Fruit fly (Drosophila melanogaster) whole organism, embryonic: ENCODE measurements around the gene Leash.

Experiments
- Atf-2 ChIP-seq: fragments of 200-800 bp; sonication (Bioruptor generic); optimal IDR thresholded peaks from 2 replicates; lab custom pipeline; 2016; ENCODE audit warnings: missing biosample characterization, missing genetic modification characterization
- Atf6 ChIP-seq: fragments of 200-800 bp; sonication (Bioruptor generic); IDR thresholded peaks from 2 replicates; pipeline ENCODE4 v1.3.6; 2022; ENCODE audit warnings: missing biosample characterization, missing genetic modification characterization
- CG11695 ChIP-seq: fragments of 200-800 bp; sonication (Bioruptor generic); IDR thresholded peaks from 3 replicates; pipeline ENCODE4 v1.3.6; 2022; ENCODE audit warnings: missing biosample characterization, missing genetic modification characterization
- CG11723 ChIP-seq: fragments of 200-800 bp; sonication (Bioruptor generic); optimal IDR thresholded peaks from 2 replicates; lab custom pipeline; 2017; ENCODE audit warnings: missing biosample characterization, mild to moderate bottlenecking, missing genetic modification characterization
- CG13775 ChIP-seq: fragments of 200-800 bp; sonication (Bioruptor generic); optimal IDR thresholded peaks from 3 replicates; lab custom pipeline; 2017; ENCODE audit warnings: missing biosample characterization, mild to moderate bottlenecking, missing genetic modification characterization
- CG14860 ChIP-seq: fragments of 200-800 bp; sonication (Bioruptor generic); IDR thresholded peaks from 3 replicates; pipeline ENCODE4 v1.3.6; 2022; ENCODE audit warnings: missing biosample characterization, missing genetic modification characterization; ENCODE audit not compliant: partially characterized antibody
- CG15011 ChIP-seq: fragments of 200-800 bp; sonication (Bioruptor generic); optimal IDR thresholded peaks from 3 replicates; lab custom pipeline; 2018; ENCODE audit warnings: missing biosample characterization, mild to moderate bottlenecking, missing genetic modification characterization
- CG16863 ChIP-seq: fragments of 200-800 bp; sonication (Bioruptor generic); optimal IDR thresholded peaks from 3 replicates; lab custom pipeline; 2016; ENCODE audit warnings: missing biosample characterization, missing genetic modification characterization
- CG18599 ChIP-seq: fragments of 200-800 bp; sonication (Bioruptor generic); optimal IDR thresholded peaks from 3 replicates; lab custom pipeline; 2017; ENCODE audit warnings: missing biosample characterization, missing genetic modification characterization, mild to moderate bottlenecking, moderate library complexity, missing genetic modification reagents
- CG32532 ChIP-seq: fragments of 200-800 bp; sonication (Bioruptor generic); IDR thresholded peaks from 2 replicates; pipeline ENCODE4 v1.3.6; 2022; ENCODE audit warnings: missing biosample characterization, missing genetic modification characterization
- CG3407 ChIP-seq: fragments of 200-800 bp; sonication (Bioruptor generic); optimal IDR thresholded peaks from 2 replicates; lab custom pipeline; 2018; ENCODE audit warnings: missing biosample characterization, mild to moderate bottlenecking, missing genetic modification characterization
- CG4424 ChIP-seq: fragments of 200-800 bp; sonication (Bioruptor generic); optimal IDR thresholded peaks from 3 replicates; lab custom pipeline; 2016; ENCODE audit warnings: missing biosample characterization, missing genetic modification characterization
- CG4854 ChIP-seq: fragments of 200-800 bp; sonication (Bioruptor generic); optimal IDR thresholded peaks from 2 replicates; lab custom pipeline; 2016; ENCODE audit warnings: missing biosample characterization, missing genetic modification characterization, inconsistent platforms
- CG6813 ChIP-seq: fragments of 200-800 bp; sonication (Bioruptor generic); optimal IDR thresholded peaks from 2 replicates; lab custom pipeline; 2017; ENCODE audit warnings: missing biosample characterization, missing genetic modification characterization, mild to moderate bottlenecking, moderate library complexity, missing genetic modification reagents
- CG7372 ChIP-seq: fragments of 200-800 bp; sonication (Bioruptor generic); IDR thresholded peaks from 2 replicates; pipeline ENCODE4 v1.3.6; 2022; ENCODE audit warnings: missing biosample characterization, missing genetic modification characterization
- CG7987 ChIP-seq: fragments of 200-800 bp; sonication (Bioruptor generic); optimal IDR thresholded peaks from 2 replicates; lab custom pipeline; 2018; ENCODE audit warnings: missing biosample characterization, mild to moderate bottlenecking, missing genetic modification characterization, moderate library complexity
- CG8290 ChIP-seq, 3 experiments: fragments of 200-800 bp; sonication (Bioruptor generic); optimal IDR thresholded peaks; 2 replicates each; lab custom pipeline; 2016 to 2019; ENCODE audit warnings: missing biosample characterization in 3 of 3, missing genetic modification characterization in 3 of 3, mild to moderate bottlenecking in 2 of 3, moderate library complexity in 1 of 3
- CG8478 ChIP-seq: fragments of >200 bp; optimal IDR thresholded peaks from 2 replicates; lab custom pipeline; 2018
- CG8924 ChIP-seq: fragments of 200-800 bp; optimal IDR thresholded peaks from 3 replicates; lab custom pipeline; 2019; ENCODE audit warnings: missing biosample characterization, mild to moderate bottlenecking, missing genetic modification characterization, moderate library complexity
- CG9797 ChIP-seq: fragments of 200-800 bp; sonication (Bioruptor generic); optimal IDR thresholded peaks from 3 replicates; lab custom pipeline; 2018; ENCODE audit warnings: missing biosample characterization, mild to moderate bottlenecking, missing genetic modification characterization
- CHES-1-like ChIP-seq: fragments of 200-800 bp; sonication (Bioruptor generic); optimal IDR thresholded peaks from 2 replicates; lab custom pipeline; 2016; ENCODE audit warnings: missing biosample characterization, missing genetic modification characterization
- Dek ChIP-seq: fragments of 200-800 bp; sonication (Bioruptor generic); optimal IDR thresholded peaks from 3 replicates; lab custom pipeline; 2019; ENCODE audit warnings: missing biosample characterization, mild to moderate bottlenecking, missing genetic modification characterization, moderate library complexity
- Dp ChIP-seq: fragments of 200-800 bp; sonication (Bioruptor generic); optimal IDR thresholded peaks from 2 replicates; lab custom pipeline; 2018; ENCODE audit warnings: missing biosample characterization, mild to moderate bottlenecking, missing genetic modification characterization, moderate library complexity
- H15 ChIP-seq: fragments of 200-800 bp; sonication (Bioruptor generic); IDR thresholded peaks from 3 replicates; pipeline ENCODE4 v1.3.6; 2022; ENCODE audit warnings: missing biosample characterization, missing genetic modification characterization
- H2.0 ChIP-seq: fragments of 200-800 bp; sonication (Bioruptor generic); IDR thresholded peaks from 2 replicates; pipeline ENCODE4 v1.3.6; 2022; ENCODE audit warnings: missing biosample characterization, missing genetic modification characterization
- HLH4C ChIP-seq: fragments of 200-800 bp; sonication (Bioruptor generic); IDR thresholded peaks from 3 replicates; pipeline ENCODE4 v1.3.6; 2022; ENCODE audit warnings: missing biosample characterization, missing genetic modification characterization; ENCODE audit not compliant: partially characterized antibody
- Jarid2 ChIP-seq: fragments of 200-800 bp; sonication (Bioruptor generic); optimal IDR thresholded peaks from 3 replicates; lab custom pipeline; 2017; ENCODE audit warnings: mild to moderate bottlenecking, missing biosample characterization, missing genetic modification reagents, missing genetic modification characterization
- Lpt ChIP-seq: fragments of >200 bp; optimal IDR thresholded peaks from 2 replicates; lab custom pipeline; 2018; ENCODE audit warnings: missing biosample characterization, missing genetic modification characterization
- NC2β ChIP-seq: fragments of 200-800 bp; sonication (Bioruptor generic); optimal IDR thresholded peaks from 2 replicates; lab custom pipeline; 2016; ENCODE audit warnings: missing biosample characterization, missing genetic modification characterization
- Neu2 ChIP-seq: fragments of 200-800 bp; sonication (Bioruptor generic); optimal IDR thresholded peaks from 3 replicates; lab custom pipeline; 2016; ENCODE audit warnings: missing biosample characterization, missing genetic modification characterization, borderline replicate concordance
- Ptx1 ChIP-seq: fragments of 200-800 bp; sonication (Bioruptor generic); IDR thresholded peaks from 2 replicates; pipeline ENCODE4 v1.3.6; 2022; ENCODE audit warnings: missing biosample characterization, missing genetic modification characterization
- ash1 ChIP-seq: fragments of 200-800 bp; sonication (Bioruptor generic); optimal IDR thresholded peaks from 2 replicates; lab custom pipeline; 2018; ENCODE audit warnings: missing biosample characterization, mild to moderate bottlenecking, missing genetic modification characterization
- caup ChIP-seq: fragments of 200-800 bp; sonication (Bioruptor generic); optimal IDR thresholded peaks from 3 replicates; lab custom pipeline; 2017; ENCODE audit warnings: missing biosample characterization, mild to moderate bottlenecking, missing genetic modification characterization, moderate library complexity; ENCODE audit not compliant: severe bottlenecking
- gcm ChIP-seq: fragments of 200-800 bp; sonication (Bioruptor generic); optimal IDR thresholded peaks from 2 replicates; lab custom pipeline; 2019; ENCODE audit warnings: missing biosample characterization, mild to moderate bottlenecking, missing genetic modification characterization, moderate library complexity
- grn ChIP-seq: fragments of 200-800 bp; sonication (Bioruptor generic); optimal IDR thresholded peaks from 3 replicates; lab custom pipeline; 2017; ENCODE audit warnings: missing biosample characterization, missing genetic modification characterization
- her ChIP-seq: fragments of 200-800 bp; sonication (Bioruptor generic); optimal IDR thresholded peaks from 2 replicates; lab custom pipeline; 2016; ENCODE audit warnings: missing biosample characterization, missing genetic modification characterization
- jigr1 ChIP-seq: fragments of 200-800 bp; sonication (Bioruptor generic); IDR thresholded peaks from 3 replicates; pipeline ENCODE4 v1.3.6; 2022; ENCODE audit warnings: missing biosample characterization, missing genetic modification characterization
- knrl ChIP-seq: fragments of 200-800 bp; sonication (Bioruptor generic); IDR thresholded peaks from 3 replicates; pipeline ENCODE4 v1.3.6; 2022; ENCODE audit warnings: missing biosample characterization, missing genetic modification characterization; ENCODE audit not compliant: partially characterized antibody
- lmd ChIP-seq: fragments of 200-800 bp; sonication (Bioruptor generic); IDR thresholded peaks from 2 replicates; pipeline ENCODE4 v1.3.6; 2022; ENCODE audit warnings: missing biosample characterization, missing genetic modification characterization
- pb ChIP-seq: fragments of 200-800 bp; sonication (Bioruptor generic); optimal IDR thresholded peaks from 3 replicates; lab custom pipeline; 2016; ENCODE audit warnings: missing biosample characterization, missing genetic modification characterization
- pho ChIP-seq: fragments of 200-800 bp; sonication (Bioruptor generic); optimal IDR thresholded peaks from 2 replicates; lab custom pipeline; 2016; ENCODE audit warnings: missing biosample characterization, missing genetic modification characterization
- pnt ChIP-seq: fragments of 200-800 bp; sonication (Bioruptor generic); optimal IDR thresholded peaks from 3 replicates; lab custom pipeline; 2016; ENCODE audit warnings: missing biosample characterization, missing genetic modification characterization
- psq ChIP-seq: fragments of 200-800 bp; sonication (Bioruptor generic); optimal IDR thresholded peaks from 2 replicates; lab custom pipeline; 2017; ENCODE audit warnings: missing biosample characterization, missing genetic modification characterization
- repo ChIP-seq: fragments of 200-800 bp; sonication (Bioruptor generic); optimal IDR thresholded peaks from 2 replicates; lab custom pipeline; 2016; ENCODE audit warnings: missing biosample characterization, missing genetic modification characterization
- sima ChIP-seq: fragments of 200-800 bp; sonication (Bioruptor generic); optimal IDR thresholded peaks from 2 replicates; lab custom pipeline; 2016; ENCODE audit warnings: missing biosample characterization, missing genetic modification characterization
- sisA ChIP-seq: fragments of 200-800 bp; sonication (Bioruptor generic); IDR thresholded peaks from 2 replicates; pipeline ENCODE4 v1.3.6; 2022; ENCODE audit warnings: missing biosample characterization, missing genetic modification characterization
- slp2 ChIP-seq: fragments of 200-800 bp; sonication (Bioruptor generic); optimal IDR thresholded peaks from 2 replicates; lab custom pipeline; 2016; ENCODE audit warnings: missing biosample characterization, missing genetic modification characterization
- sug ChIP-seq: fragments of 200-800 bp; optimal IDR thresholded peaks from 2 replicates; lab custom pipeline; 2019; ENCODE audit warnings: missing biosample characterization, mild to moderate bottlenecking, missing genetic modification characterization, moderate library complexity
- wor ChIP-seq: fragments of 200-800 bp; sonication (Bioruptor generic); IDR thresholded peaks from 2 replicates; pipeline ENCODE4 v1.3.6; 2022; ENCODE audit warnings: missing biosample characterization, missing genetic modification characterization
- z ChIP-seq: fragments of 200-800 bp; sonication (Bioruptor generic); IDR thresholded peaks from 3 replicates; pipeline ENCODE4 v1.3.6; 2022; ENCODE audit warnings: missing biosample characterization, missing genetic modification characterization

The Leash gene

dm6 chr3R:10884031-10884677 is 1.2 kb upstream of the Leash start (continued):
- 0 out of 3 replicates have a peak, but pooled peaks have one; percentile 27 for TF ChIP-seq knrl (GFP tag; lab: Robert Waterston, UW)
- TF ChIP-seq CG18599 (GFP tag; lab: Kevin White, UChicago), result peak; percentile 86
- peak; percentile 74 for TF ChIP-seq CG7372 (GFP tag; lab: Robert Waterston, UW)
- no peak for TF ChIP-seq repo
- TF ChIP-seq z (GFP tag; lab: Robert Waterston, UW), result no peak
- TF ChIP-seq ash1 (GFP tag; lab: Kevin White, UChicago), result no peak
- TF ChIP-seq NC2β (GFP tag; lab: Kevin White, UChicago), result no peak
- TF ChIP-seq pb (GFP tag; lab: Kevin White, UChicago), result no peak
- TF ChIP-seq gcm (GFP tag; lab: Kevin White, UChicago), result peak; percentile 31
- TF ChIP-seq CG6813 (GFP tag; lab: Kevin White, UChicago), result peak; percentile 56
- TF ChIP-seq jigr1, result peak; percentile 63
- peak; percentile 80 for TF ChIP-seq sisA
- TF ChIP-seq Dek (tag; lab: Kevin White, UChicago), result peak; percentile 84
- TF ChIP-seq CG11695 (GFP tag; lab: Robert Waterston, UW), result peak; percentile 84
- TF ChIP-seq her (GFP tag; lab: Kevin White, UChicago), result no peak
- peak; percentile 31 for TF ChIP-seq CG4854 (GFP tag; lab: Kevin White, UChicago)
- TF ChIP-seq CG9797 (GFP tag; lab: Kevin White, UChicago), result no peak
- TF ChIP-seq CG11723, result no peak
- no peak for TF ChIP-seq CG8478
- TF ChIP-seq Dp (GFP tag; lab: Kevin White, UChicago), result no peak
- TF ChIP-seq pnt (GFP tag; lab: Kevin White, UChicago), result peak; percentile 13
- no peak for TF ChIP-seq sug (tag; lab: Kevin White, UChicago)
- no peak for TF ChIP-seq CHES-1-like (GFP tag; lab: Kevin White, UChicago)
- no peak for TF ChIP-seq CG16863 (GFP tag; lab: Kevin White, UChicago)
- no peak for TF ChIP-seq pho (GFP tag; lab: Kevin White, UChicago)
- peak; percentile 94 for TF ChIP-seq CG32532 (GFP tag; lab: Robert Waterston, UW)
- TF ChIP-seq grn, result no peak
- TF ChIP-seq HLH4C (GFP tag; lab: Robert Waterston, UW), result no peak
- TF ChIP-seq Lpt (GFP tag; lab: Kevin White, UChicago), result no peak
- TF ChIP-seq sima (GFP tag; lab: Kevin White, UChicago), result no peak
- TF ChIP-seq CG13775 (GFP tag; lab: Kevin White, UChicago), result peak; percentile 11
- peak; percentile 22 for TF ChIP-seq Jarid2 (GFP tag; lab: Kevin White, UChicago)
- TF ChIP-seq psq, result no peak
- TF ChIP-seq CG4424 (GFP tag; lab: Kevin White, UChicago), result peak; percentile 69
- no peak for TF ChIP-seq Atf-2 (GFP tag; lab: Kevin White, UChicago)
- TF ChIP-seq Ptx1 (GFP tag; lab: Robert Waterston, UW), result peak; percentile 89
- peak; percentile 83 for TF ChIP-seq lmd
- peak; percentile 89 for TF ChIP-seq caup (GFP tag; lab: Kevin White, UChicago)
- TF ChIP-seq CG7987 (GFP tag; lab: Kevin White, UChicago), result peak; percentile 53
- peak; percentile 64 for TF ChIP-seq CG8924 (tag; lab: Kevin White, UChicago)
- TF ChIP-seq H15 (GFP tag; lab: Robert Waterston, UW), result peak; percentile 83
- TF ChIP-seq H2.0 (GFP tag; lab: Robert Waterston, UW), result peak; percentile 70
- no peak for TF ChIP-seq CG8290 (GFP tag; optimal IDR thresholded peaks at IDR 0.05; lab: Kevin White, UChicago)
- peak in 1 of 2 experiments; percentile 71 for TF ChIP-seq CG8290 (tag; optimal IDR thresholded peaks at IDR 0.05; lab: Kevin White, UChicago)
- TF ChIP-seq Atf6, result peak; percentile 76
- TF ChIP-seq Neu2 (GFP tag; lab: Kevin White, UChicago), result no peak
- peak; percentile 9 for TF ChIP-seq CG3407 (GFP tag; lab: Kevin White, UChicago)
- TF ChIP-seq CG14860, result no peak
- no peak for TF ChIP-seq slp2 (GFP tag; lab: Kevin White, UChicago)
- no peak for TF ChIP-seq wor (GFP tag; lab: Robert Waterston, UW)
- peak; percentile 60 for TF ChIP-seq CG15011 (GFP tag; lab: Kevin White, UChicago)
